Fruit fly (Drosophila melanogaster) whole organism, embryonic: ENCODE results near the gene Mvb12.

Experiments used
- CG10462 ChIP-seq: fragments of 200-800 bp; sonication (Bioruptor generic); optimal IDR thresholded peaks from 2 replicates; lab custom pipeline; 2016; ENCODE audit warnings: missing biosample characterization, missing genetic modification characterization
- CG9609 ChIP-seq: fragments of 200-800 bp; sonication (Bioruptor generic); optimal IDR thresholded peaks from 3 replicates; lab custom pipeline; 2016; ENCODE audit warnings: missing biosample characterization, missing genetic modification characterization
- CrebB ChIP-seq: fragments of 200-800 bp; sonication (Bioruptor generic); optimal IDR thresholded peaks from 3 replicates; lab custom pipeline; 2018; ENCODE audit warnings: missing biosample characterization, mild to moderate bottlenecking, missing genetic modification characterization
- Fer2 ChIP-seq: fragments of 200-800 bp; sonication (Bioruptor generic); optimal IDR thresholded peaks from 2 replicates; lab custom pipeline; 2018; ENCODE audit warnings: missing biosample characterization, mild to moderate bottlenecking, missing genetic modification characterization, moderate library complexity
- Oaz ChIP-seq: fragments of 200-800 bp; sonication (Bioruptor generic); IDR thresholded peaks from 2 replicates; pipeline ENCODE4 v1.3.6; 2022; ENCODE audit warnings: missing biosample characterization, missing genetic modification characterization
- tll ChIP-seq, 2 experiments: fragments of 200-800 bp in 1 of 2; fragments of >200 bp in 1 of 2; sonication (Bioruptor generic) in 1 of 2; optimal IDR thresholded peaks; 2 replicates each; lab custom pipeline; 2017 to 2019; ENCODE audit warnings: missing biosample characterization in 2 of 2, missing genetic modification characterization in 2 of 2, mild to moderate bottlenecking in 1 of 2, moderate library complexity in 1 of 2
- ttk ChIP-seq: fragments of 200-800 bp; sonication (Bioruptor generic); IDR thresholded peaks from 2 replicates; pipeline ENCODE4 v2.1.2; 2022; ENCODE audit warnings: missing biosample characterization, missing genetic modification characterization
- wor ChIP-seq: fragments of 200-800 bp; sonication (Bioruptor generic); IDR thresholded peaks from 2 replicates; pipeline ENCODE4 v1.3.6; 2022; ENCODE audit warnings: missing biosample characterization, missing genetic modification characterization

- TF ChIP-seq Oaz (GFP tag; lab: Robert Waterston, UW): peak; percentile 57
- TF ChIP-seq CrebB (tag; lab: Kevin White, UChicago): no peak
- TF ChIP-seq ttk (GFP tag; lab: Robert Waterston, UW): peak; percentile 51
- no peak for TF ChIP-seq tll (GFP tag; optimal IDR thresholded peaks at IDR 0.05; lab: Kevin White, UChicago)
- TF ChIP-seq wor: no peak
- TF ChIP-seq CG9609: peak; percentile 74
- TF ChIP-seq CG10462 (GFP tag; lab: Kevin White, UChicago): peak; percentile 51
- peak; percentile 73 for TF ChIP-seq Fer2
Measured at dm6 chrX:18085470-18085797, 15.7 kb downstream of the Mvb12 start, which contains the start of gene Ada3.
